Worm (Caenorhabditis elegans) whole organism, L4 larva: Measurements from ENCODE around the gene dao-6.

Experiments used
- F26F4.8 ChIP-seq: fragments of 200-800 bp; sonication (Bioruptor generic); conservative IDR thresholded peaks from 2 replicates; pipeline ENCODE4 v1.3.6; 2022; ENCODE audit warnings: missing genetic modification characterization, missing compliant biosample characterization
- F49E8.2 ChIP-seq: sonication (generic microtip); optimal IDR thresholded peaks from 2 replicates; lab custom pipeline; 2016; ENCODE audit warnings: missing compliant biosample characterization, mild to moderate bottlenecking, missing genetic modification characterization, borderline replicate concordance
- R02D3.7 ChIP-seq: fragments of 150-350 bp; sonication (generic microtip); optimal IDR thresholded peaks from 3 replicates; lab custom pipeline; 2014; ENCODE audit warnings: missing biosample characterization, missing genetic modification characterization
- Y75B8A.6 ChIP-seq: fragments of 200-800 bp; sonication (Bioruptor generic); IDR thresholded peaks from 2 replicates; pipeline ENCODE4 v1.3.6; 2022; ENCODE audit warnings: missing genetic modification reagents, missing genetic modification characterization, missing compliant biosample characterization
- arid-1 ChIP-seq: fragments of 200-800 bp; sonication (Bioruptor generic); conservative IDR thresholded peaks from 2 replicates; pipeline ENCODE4 v1.3.6; 2022; ENCODE audit warnings: missing genetic modification reagents, missing genetic modification characterization, missing compliant biosample characterization
- ceh-20 ChIP-seq: fragments of 200-800 bp; sonication (Bioruptor generic); IDR thresholded peaks from 2 replicates; pipeline ENCODE4 v1.3.6; 2022; ENCODE audit warnings: missing genetic modification reagents, missing genetic modification characterization, missing compliant biosample characterization
- ceh-82 ChIP-seq: sonication (generic microtip); optimal IDR thresholded peaks from 2 replicates; lab custom pipeline; 2017; ENCODE audit warnings: missing biosample characterization, missing genetic modification characterization
- ces-1 ChIP-seq: fragments of 150-350 bp; sonication (generic microtip); optimal IDR thresholded peaks from 4 replicates; lab custom pipeline; 2014; ENCODE audit warnings: missing biosample characterization, missing genetic modification reagents, missing genetic modification characterization
- cey-2 ChIP-seq: sonication (generic microtip); optimal IDR thresholded peaks from 3 replicates; lab custom pipeline; 2017; ENCODE audit warnings: missing genetic modification characterization, mild to moderate bottlenecking, missing compliant biosample characterization, antibody characterized with exemption, borderline replicate concordance; ENCODE audit not compliant: insufficient read depth
- ctbp-1 ChIP-seq: fragments of 200-800 bp; sonication (Bioruptor generic); IDR thresholded peaks from 2 replicates; pipeline ENCODE4 v1.3.6; 2022; ENCODE audit warnings: missing genetic modification reagents, missing genetic modification characterization, missing compliant biosample characterization
- daf-16 ChIP-seq, 3 experiments: sonication (generic microtip); optimal IDR thresholded peaks; 2 replicates each; lab custom pipeline; 2016 to 2017; ENCODE audit warnings: missing genetic modification characterization in 3 of 3, missing genetic modification reagents in 3 of 3, mild to moderate bottlenecking in 2 of 3, missing compliant biosample characterization in 2 of 3, missing biosample characterization in 1 of 3, moderate library complexity in 1 of 3
- daf-19 ChIP-seq: fragments of 200-800 bp; sonication (Bioruptor generic); conservative IDR thresholded peaks from 2 replicates; pipeline ENCODE4 v1.3.6; 2022; ENCODE audit warnings: missing genetic modification characterization, missing compliant biosample characterization
- daf-8 ChIP-seq: fragments of 200-800 bp; sonication (Bioruptor generic); IDR thresholded peaks from 2 replicates; pipeline ENCODE4 v1.3.6; 2022; ENCODE audit warnings: missing genetic modification characterization, missing compliant biosample characterization
- dmd-6 ChIP-seq: fragments of 200-800 bp; sonication (Bioruptor generic); IDR thresholded peaks from 2 replicates; pipeline ENCODE4 v1.3.6; 2022; ENCODE audit warnings: missing genetic modification reagents, missing genetic modification characterization, missing compliant biosample characterization
- dpl-1 ChIP-seq: fragments of 150-350 bp; optimal IDR thresholded peaks from 2 replicates; lab custom pipeline; 2014; ENCODE audit warnings: missing biosample characterization, missing genetic modification reagents, missing genetic modification characterization
- duxl-1 ChIP-seq: sonication (generic microtip); optimal IDR thresholded peaks from 2 replicates; lab custom pipeline; 2016; ENCODE audit warnings: mild to moderate bottlenecking, missing genetic modification characterization, moderate library complexity, missing compliant biosample characterization; ENCODE audit not compliant: poor library complexity
- dve-1 ChIP-seq: sonication (generic microtip); optimal IDR thresholded peaks from 2 replicates; lab custom pipeline; 2017; ENCODE audit warnings: antibody characterized with exemption, mild to moderate bottlenecking, missing genetic modification characterization, missing compliant biosample characterization; ENCODE audit not compliant: insufficient read depth
- egl-27 ChIP-seq: sonication (generic microtip); optimal IDR thresholded peaks from 3 replicates; lab custom pipeline; 2017; ENCODE audit warnings: missing biosample characterization, missing genetic modification reagents, missing genetic modification characterization
- gei-8 ChIP-seq: fragments of 200-800 bp; sonication (Bioruptor generic); optimal IDR thresholded peaks from 2 replicates; lab custom pipeline; 2018; ENCODE audit warnings: mild to moderate bottlenecking, missing genetic modification characterization, missing compliant biosample characterization
- hif-1 ChIP-seq, 2 experiments: sonication (generic microtip); optimal IDR thresholded peaks; 2 replicates each; lab custom pipeline; 2016 to 2017; ENCODE audit warnings: missing compliant biosample characterization in 2 of 2, missing genetic modification characterization in 2 of 2, missing genetic modification reagents in 2 of 2, missing genotype in 2 of 2, mild to moderate bottlenecking in 1 of 2
- hlh-11 ChIP-seq: fragments of 200-800 bp; sonication (Bioruptor generic); optimal IDR thresholded peaks from 2 replicates; lab custom pipeline; 2018; ENCODE audit warnings: mild to moderate bottlenecking, missing genetic modification characterization, missing compliant biosample characterization
- hlh-30 ChIP-seq: sonication (generic microtip); optimal IDR thresholded peaks from 2 replicates; lab custom pipeline; 2017; ENCODE audit warnings: antibody characterized with exemption, mild to moderate bottlenecking, missing genetic modification characterization, missing compliant biosample characterization; ENCODE audit not compliant: insufficient read depth
- lin-1 ChIP-seq: fragments of 200-800 bp; sonication (Bioruptor generic); IDR thresholded peaks from 2 replicates; pipeline ENCODE4 v1.3.6; 2022; ENCODE audit warnings: missing genetic modification reagents, missing genetic modification characterization, missing compliant biosample characterization
- lin-13 ChIP-seq: fragments of 150-350 bp; optimal IDR thresholded peaks from 2 replicates; lab custom pipeline; 2014; ENCODE audit warnings: missing biosample characterization, missing genetic modification reagents, missing genetic modification characterization
- lir-3 ChIP-seq: sonication (generic microtip); optimal IDR thresholded peaks from 2 replicates; lab custom pipeline; 2016; ENCODE audit warnings: mild to moderate bottlenecking, missing genetic modification characterization, missing compliant biosample characterization
- madf-5 ChIP-seq, 2 experiments: fragments of 200-800 bp; sonication (Bioruptor generic); IDR thresholded peaks; 2 replicates each; pipeline ENCODE4 v1.3.6; 2022; ENCODE audit warnings: missing compliant biosample characterization in 2 of 2, missing genetic modification characterization in 2 of 2
- madf-9 ChIP-seq: fragments of 200-800 bp; sonication (Bioruptor generic); conservative IDR thresholded peaks from 2 replicates; pipeline ENCODE4 v1.3.6; 2022; ENCODE audit warnings: missing genetic modification reagents, missing genetic modification characterization, missing compliant biosample characterization
- mdl-1 ChIP-seq, 2 experiments: fragments of 150-350 bp in 1 of 2; sonication (generic microtip) in 1 of 2; optimal IDR thresholded peaks; 2 replicates each; lab custom pipeline; 2014 to 2017; ENCODE audit warnings: missing biosample characterization in 2 of 2, missing genetic modification characterization in 2 of 2
- mep-1 ChIP-seq: fragments of 150-350 bp; sonication (generic microtip); optimal IDR thresholded peaks from 3 replicates; lab custom pipeline; 2014; ENCODE audit warnings: missing biosample characterization, missing genetic modification characterization
- mes-2 ChIP-seq: sonication (generic microtip); optimal IDR thresholded peaks from 2 replicates; lab custom pipeline; 2016; ENCODE audit warnings: missing genotype, mild to moderate bottlenecking, missing genetic modification characterization, missing compliant biosample characterization; ENCODE audit not compliant: poor library complexity, severe bottlenecking
- nhr-10 ChIP-seq: fragments of 150-350 bp; optimal IDR thresholded peaks from 2 replicates; lab custom pipeline; 2014; ENCODE audit warnings: missing biosample characterization, missing genetic modification characterization
- nhr-102 ChIP-seq: sonication (generic microtip); optimal IDR thresholded peaks from 2 replicates; lab custom pipeline; 2016; ENCODE audit warnings: mild to moderate bottlenecking, missing genetic modification characterization, moderate library complexity, missing compliant biosample characterization
- nhr-111 ChIP-seq: fragments of 200-800 bp; sonication (Bioruptor generic); optimal IDR thresholded peaks from 2 replicates; lab custom pipeline; 2018; ENCODE audit warnings: mild to moderate bottlenecking, missing genetic modification characterization, missing compliant biosample characterization
- nhr-237 ChIP-seq: sonication (generic microtip); optimal IDR thresholded peaks from 2 replicates; lab custom pipeline; 2017; ENCODE audit warnings: missing biosample characterization, missing genetic modification characterization
- nhr-28 ChIP-seq: fragments of 150-350 bp; optimal IDR thresholded peaks from 2 replicates; lab custom pipeline; 2014; ENCODE audit warnings: missing biosample characterization, missing genetic modification characterization
- nhr-41 ChIP-seq: fragments of 200-800 bp; sonication (Bioruptor generic); IDR thresholded peaks from 2 replicates; pipeline ENCODE4 v1.3.6; 2022; ENCODE audit warnings: missing genetic modification reagents, missing genetic modification characterization, missing compliant biosample characterization
- nhr-48 ChIP-seq: sonication (generic microtip); optimal IDR thresholded peaks from 2 replicates; lab custom pipeline; 2016; ENCODE audit warnings: mild to moderate bottlenecking, missing genetic modification characterization, missing compliant biosample characterization
- nhr-76 ChIP-seq: fragments of 150-350 bp; optimal IDR thresholded peaks from 2 replicates; lab custom pipeline; 2014; ENCODE audit warnings: missing biosample characterization, missing genetic modification characterization
- nhr-77 ChIP-seq: fragments of 150-350 bp; optimal IDR thresholded peaks from 2 replicates; lab custom pipeline; 2014; ENCODE audit warnings: missing biosample characterization, missing genetic modification characterization
- pha-4 ChIP-seq, 2 experiments: fragments of 150-350 bp in 1 of 2; fragments of 200-800 bp in 1 of 2; sonication (Bioruptor generic) in 1 of 2; IDR thresholded peaks in 1 of 2; optimal IDR thresholded peaks in 1 of 2; 2 replicates each; pipeline versions ENCODE4 v1.3.6 to Lab custom; 2014 to 2022; ENCODE audit warnings: missing genetic modification characterization in 2 of 2, missing genetic modification reagents in 2 of 2, missing biosample characterization in 1 of 2, missing compliant biosample characterization in 1 of 2
- php-3 ChIP-seq: fragments of 200-800 bp; sonication (Bioruptor generic); IDR thresholded peaks from 2 replicates; pipeline ENCODE4 v1.3.6; 2022; ENCODE audit warnings: missing genetic modification reagents, missing genetic modification characterization, missing compliant biosample characterization
- pqm-1 ChIP-seq: sonication (generic microtip); optimal IDR thresholded peaks from 2 replicates; lab custom pipeline; 2017; ENCODE audit warnings: missing biosample characterization, missing genetic modification characterization
- rbr-2 ChIP-seq: sonication (generic microtip); optimal IDR thresholded peaks from 2 replicates; lab custom pipeline; 2016; ENCODE audit warnings: missing genotype, missing genetic modification characterization, missing compliant biosample characterization
- sdz-12 ChIP-seq: fragments of 200-800 bp; sonication (Bioruptor generic); optimal IDR thresholded peaks from 2 replicates; lab custom pipeline; 2018; ENCODE audit warnings: mild to moderate bottlenecking, missing genetic modification characterization, missing compliant biosample characterization
- tag-97 ChIP-seq: fragments of 200-800 bp; sonication (Bioruptor generic); IDR thresholded peaks from 2 replicates; pipeline ENCODE4 v1.3.6; 2022; ENCODE audit warnings: missing genetic modification characterization, missing compliant biosample characterization
- tra-1 ChIP-seq: fragments of 200-800 bp; sonication (Bioruptor generic); IDR thresholded peaks from 2 replicates; pipeline ENCODE4 v1.3.6; 2022; ENCODE audit warnings: missing genetic modification reagents, missing genetic modification characterization, missing compliant biosample characterization

Gene dao-6

ce11 chrIII:9721991-9722390 lies 14.0 kb downstream of the dao-6 start:
- TF ChIP-seq egl-27 (tag; lab: Kevin White, UChicago) (no peak), cey-2 (tag; lab: Kevin White, UChicago) (no peak), ces-1 (GFP tag; lab: Kevin White, UChicago) (no peak), sdz-12 (no peak), hlh-30 (tag; lab: Kevin White, UChicago) (peak; percentile 36), nhr-41 (GFP tag; lab: Robert Waterston, UW) (no peak; the same call in 1 of the 2 replicates), nhr-10 (tag; lab: Kevin White, UChicago) (no peak), R02D3.7 (tag; lab: Kevin White, UChicago) (no peak), ctbp-1 (GFP tag; lab: Robert Waterston, UW) (no peak), nhr-102 (tag; lab: Kevin White, UChicago) (peak; percentile 13), nhr-77 (tag; lab: Kevin White, UChicago) (peak; percentile 77), dve-1 (tag; lab: Kevin White, UChicago) (peak; percentile 73), mdl-1 (tag; optimal IDR thresholded peaks at IDR 0.05; lab: Kevin White, UChicago) (peak in 1 of 2 experiments; percentile 34), daf-16 (GFP tag; optimal IDR thresholded peaks at IDR 0.05; lab: Kevin White, UChicago) (no peak), daf-16 (tag; optimal IDR thresholded peaks at IDR 0.05; lab: Kevin White, UChicago) (peak; percentile 89), tag-97 (GFP tag; lab: Robert Waterston, UW) (no peak), daf-19 (GFP tag; lab: Robert Waterston, UW) (no peak), dmd-6 (peak; percentile 91), php-3 (GFP tag; lab: Robert Waterston, UW) (peak; percentile 94), ceh-20 (no peak), daf-8 (no peak), nhr-48 (peak; percentile 27), hlh-11 (tag; lab: Kevin White, UChicago) (peak; percentile 84), pqm-1 (tag; lab: Kevin White, UChicago) (peak; percentile 98), mes-2 (tag; lab: Kevin White, UChicago) (no peak), nhr-111 (GFP tag; lab: Kevin White, UChicago) (no peak), nhr-76 (tag; lab: Kevin White, UChicago) (no peak), nhr-28 (peak; percentile 95), tra-1 (GFP tag; lab: Robert Waterston, UW) (0 out of 2 replicates have a peak, but pooled peaks have one; percentile 56)

- TF ChIP-seq pqm-1 (tag; lab: Kevin White, UChicago) (peak; percentile 6), daf-19 (GFP tag; lab: Robert Waterston, UW) (no peak)
- TF ChIP-seq, all 104 proteins: peak for 1
Observed at ce11 chrIII:9720191-9720590, 15.8 kb downstream of the dao-6 start, which contains the start of gene ncx-7. TSS of gene ncx-7 (minus strand) at chrIII:9720291.

- TF ChIP-seq lir-3 (tag; lab: Kevin White, UChicago) (no peak), dpl-1 (GFP tag; lab: Kevin White, UChicago) (peak; percentile 30), Y75B8A.6 (GFP tag; lab: Robert Waterston, UW) (no peak), F49E8.2 (tag; lab: Kevin White, UChicago) (peak; percentile 90), F26F4.8 (no peak), gei-8 (GFP tag; lab: Kevin White, UChicago) (no peak), nhr-237 (tag; lab: Kevin White, UChicago) (no peak), duxl-1 (tag; lab: Kevin White, UChicago) (peak; percentile 48), ceh-20 (no peak), arid-1 (GFP tag; lab: Robert Waterston, UW) (no peak), madf-9 (GFP tag; lab: Robert Waterston, UW) (no peak), lin-1 (GFP tag; lab: Robert Waterston, UW) (peak; percentile 82; the same call in 1 of the 2 replicates), pha-4 (GFP tag; IDR thresholded peaks at IDR 0.05; lab: Robert Waterston, UW) (peak; percentile 48; the same call in 1 of the 2 replicates), pha-4 (tag; optimal IDR thresholded peaks at IDR 0.05; lab: Kevin White, UChicago) (no peak), hif-1 (tag; optimal IDR thresholded peaks at IDR 0.05; lab: Kevin White, UChicago) (peak in 1 of 2 experiments; percentile 8), dve-1 (tag; lab: Kevin White, UChicago) (peak; percentile 79), rbr-2 (tag; lab: Kevin White, UChicago) (peak; percentile 20), ceh-82 (no peak), mep-1 (tag; lab: Kevin White, UChicago) (peak; percentile 59), madf-5 (GFP tag; IDR thresholded peaks at IDR 0.05; lab: Robert Waterston, UW) (no peak), lin-13 (GFP tag; lab: Kevin White, UChicago) (peak; percentile 57)
Observed at ce11 chrIII:9717243-9717642, 18.8 kb downstream of the dao-6 start.
